Worm (Caenorhabditis elegans): ENCODE data around the gene aldo-1.

aldo-1 gene

ce11 chrIII:13606016-13606530 is 41.3 kb upstream of the aldo-1 start, which contains the start of gene act-5:
TSS of gene act-5 (minus strand) at chrIII:13606066.
- TF ChIP-seq ceh-82 (tag; optimal IDR thresholded peaks at IDR 0.05) (no peak), unc-62 (GFP tag; optimal IDR thresholded peaks at IDR 0.05) (no peak), ama-1 (optimal IDR thresholded peaks at IDR 0.05) (no peak), tbx-2 (tag; optimal IDR thresholded peaks at IDR 0.05) (no peak), nhr-11 (tag; optimal IDR thresholded peaks at IDR 0.05) (no peak), jun-1 (tag; optimal IDR thresholded peaks at IDR 0.05) (peak; percentile 48), fos-1 (tag; optimal IDR thresholded peaks at IDR 0.05) (no peak), aly-2 (tag; optimal IDR thresholded peaks at IDR 0.05) (no peak), skn-1 (tag; optimal IDR thresholded peaks at IDR 0.05) (peak; percentile 8), nhr-23 (tag; optimal IDR thresholded peaks at IDR 0.05) (no peak), ztf-4 (tag; optimal IDR thresholded peaks at IDR 0.05) (no peak), elt-1 (tag; optimal IDR thresholded peaks at IDR 0.05) (no peak), zag-1 (tag; optimal IDR thresholded peaks at IDR 0.05) (no peak), pha-4 (tag; optimal IDR thresholded peaks at IDR 0.05) (peak; percentile 62), nfya-1 (tag; optimal IDR thresholded peaks at IDR 0.05; ENCODE audit: insufficient read depth) (no peak), nhr-28 (tag; optimal IDR thresholded peaks at IDR 0.05) (no peak), egl-27 (tag; optimal IDR thresholded peaks at IDR 0.05) (no peak), ceh-9 (tag; optimal IDR thresholded peaks at IDR 0.05) (no peak), nhr-43 (tag; optimal IDR thresholded peaks at IDR 0.05; ENCODE audit: poor library complexity, severe bottlenecking) (no peak), nhr-12 (tag; optimal IDR thresholded peaks at IDR 0.05) (no peak), daf-12 (tag; optimal IDR thresholded peaks at IDR 0.05) (no peak), fkh-10 (GFP tag; optimal IDR thresholded peaks at IDR 0.05) (no peak), lin-39 (tag; optimal IDR thresholded peaks at IDR 0.05) (no peak), R02D3.7 (tag; optimal IDR thresholded peaks at IDR 0.05) (no peak), fkh-2 (tag; optimal IDR thresholded peaks at IDR 0.05) (no peak), lsy-12 (tag; optimal IDR thresholded peaks at IDR 0.05) (no peak), nhr-76 (tag; optimal IDR thresholded peaks at IDR 0.05) (no peak), egl-5 (tag; optimal IDR thresholded peaks at IDR 0.05) (no peak), snpc-4 (tag; optimal IDR thresholded peaks at IDR 0.05) (no peak), nhr-25 (tag; optimal IDR thresholded peaks at IDR 0.05) (no peak), unc-39 (tag; optimal IDR thresholded peaks at IDR 0.05) (no peak), pqm-1 (tag; optimal IDR thresholded peaks at IDR 0.05) (peak; percentile 98), elt-3 (tag; optimal IDR thresholded peaks at IDR 0.05) (no peak), elt-2 (tag; optimal IDR thresholded peaks at IDR 0.05) (peak; percentile 97), mml-1 (tag; optimal IDR thresholded peaks at IDR 0.05) (no peak), eor-1 (tag; optimal IDR thresholded peaks at IDR 0.05) (no peak), nhr-77 (tag; optimal IDR thresholded peaks at IDR 0.05) (no peak), nhr-237 (tag; optimal IDR thresholded peaks at IDR 0.05) (no peak), ceh-28 (tag; optimal IDR thresholded peaks at IDR 0.05) (no peak)

ce11 chrIII:13604834-13605233 is 40.1 kb upstream of the aldo-1 start:
- no peak for TF ChIP-seq nhr-237 (tag; optimal IDR thresholded peaks at IDR 0.05)
- TF ChIP-seq nfya-1 (tag; optimal IDR thresholded peaks at IDR 0.05; ENCODE audit: insufficient read depth) = no peak

- no peak for TF ChIP-seq nhr-12 (tag; optimal IDR thresholded peaks at IDR 0.05)
- TF ChIP-seq aly-2 (tag; optimal IDR thresholded peaks at IDR 0.05) = no peak
- TF ChIP-seq R02D3.7 (tag; optimal IDR thresholded peaks at IDR 0.05) = no peak
Observed at ce11 chrIII:13600254-13600653, 35.5 kb upstream of the aldo-1 start.

ce11 chrIII:13581727-13582126 is 17.0 kb upstream of the aldo-1 start:
- TF ChIP-seq zag-1 (tag; optimal IDR thresholded peaks at IDR 0.05) (no peak), unc-39 (tag; optimal IDR thresholded peaks at IDR 0.05) (no peak), nhr-12 (tag; optimal IDR thresholded peaks at IDR 0.05) (no peak), ceh-82 (tag; optimal IDR thresholded peaks at IDR 0.05) (no peak), nhr-25 (tag; optimal IDR thresholded peaks at IDR 0.05) (no peak), pha-4 (tag; optimal IDR thresholded peaks at IDR 0.05) (no peak), ceh-9 (tag; optimal IDR thresholded peaks at IDR 0.05) (no peak), skn-1 (tag; optimal IDR thresholded peaks at IDR 0.05) (no peak)

Measured in whole organism, L3 larva.